Worm (Caenorhabditis elegans) whole organism, midembryonic: ENCODE results near the gene T24A6.17.

Experiments used
- cog-1 ChIP-seq: sonication (generic microtip); optimal IDR thresholded peaks from 2 replicates; lab custom pipeline; 2016; ENCODE audit warnings: missing genetic modification characterization, missing compliant biosample characterization
- med-1 ChIP-seq: sonication (generic microtip); optimal IDR thresholded peaks from 2 replicates; lab custom pipeline; 2017; ENCODE audit warnings: missing genetic modification characterization, mild to moderate bottlenecking, missing compliant biosample characterization, antibody characterized with exemption, missing genetic modification reagents; ENCODE audit not compliant: insufficient read depth
- ref-1 ChIP-seq: fragments of 200-800 bp; sonication (Bioruptor generic); conservative IDR thresholded peaks from 2 replicates; pipeline ENCODE4 v1.3.6; 2022; ENCODE audit warnings: missing genetic modification reagents, missing genetic modification characterization, missing compliant biosample characterization
- ztf-29 ChIP-seq: fragments of 200-800 bp; sonication (Bioruptor generic); IDR thresholded peaks from 2 replicates; pipeline ENCODE4 v1.3.6; 2022; ENCODE audit warnings: missing genetic modification reagents, missing genetic modification characterization, missing compliant biosample characterization

DNA sequence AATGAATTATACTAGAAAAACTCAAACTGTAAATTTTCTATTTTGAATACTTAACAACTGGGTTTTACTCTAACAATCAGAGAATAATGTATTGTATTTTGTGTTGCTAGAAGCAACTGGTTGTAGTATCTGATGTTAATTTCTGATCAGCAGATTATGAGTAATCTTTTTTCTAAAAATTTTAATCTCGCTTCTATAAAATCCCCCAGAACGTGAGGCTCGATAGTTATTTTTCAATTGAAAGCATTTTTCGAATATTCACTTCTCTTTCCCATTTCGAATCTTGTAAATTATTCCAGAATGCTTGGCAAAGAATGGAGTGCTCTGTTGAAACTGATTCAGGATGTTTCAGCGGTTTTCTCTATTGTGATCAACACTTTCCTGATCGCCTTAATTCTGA is 46.3 kb downstream of the T24A6.17 start, which contains the start of gene str-227:
- TF ChIP-seq ztf-29 (GFP tag; lab: Robert Waterston, UW) (no peak), med-1 (GFP tag; lab: Kevin White, UChicago) (no peak), cog-1 (no peak), ref-1 (GFP tag; lab: Robert Waterston, UW) (no peak)
